Worm (Caenorhabditis elegans) whole organism, early embryonic: Measurements from ENCODE around the gene abhd-12.

Experiments used
- B0310.2 ChIP-seq: sonication (generic microtip); optimal IDR thresholded peaks from 2 replicates; lab custom pipeline; 2016; ENCODE audit warnings: mild to moderate bottlenecking, missing genetic modification characterization, missing compliant biosample characterization
- F13C5.2 ChIP-seq: sonication (generic microtip); optimal IDR thresholded peaks from 2 replicates; lab custom pipeline; 2017; ENCODE audit warnings: mild to moderate bottlenecking, missing genetic modification characterization, inconsistent platforms, missing compliant biosample characterization
- ama-1 ChIP-seq: fragments of 150-350 bp; optimal IDR thresholded peaks from 2 replicates; lab custom pipeline; 2014
- ceh-13 ChIP-seq: fragments of 200-800 bp; sonication (Bioruptor generic); optimal IDR thresholded peaks from 2 replicates; lab custom pipeline; 2018; ENCODE audit warnings: mild to moderate bottlenecking, missing genetic modification characterization, missing compliant biosample characterization
- flt-1 ChIP-seq: fragments of 200-800 bp; sonication (Bioruptor generic); IDR thresholded peaks from 2 replicates; pipeline ENCODE4 v1.3.6; 2022; ENCODE audit warnings: missing genetic modification characterization, missing compliant biosample characterization
- hmbx-1 ChIP-seq: sonication (generic microtip); optimal IDR thresholded peaks from 2 replicates; lab custom pipeline; 2016; ENCODE audit warnings: mild to moderate bottlenecking, missing genetic modification characterization, missing compliant biosample characterization
- sea-1 ChIP-seq: fragments of 200-800 bp; sonication (Bioruptor generic); conservative IDR thresholded peaks from 2 replicates; pipeline ENCODE4 v1.3.6; 2022; ENCODE audit warnings: missing genetic modification characterization, missing compliant biosample characterization
- tbx-11 ChIP-seq: fragments of 200-800 bp; sonication (Bioruptor generic); IDR thresholded peaks from 2 replicates; pipeline ENCODE4 v1.3.6; 2022; ENCODE audit warnings: missing genetic modification characterization, missing compliant biosample characterization
- tbx-37 ChIP-seq: fragments of 200-800 bp; sonication (Bioruptor generic); conservative IDR thresholded peaks from 2 replicates; pipeline ENCODE4 v1.3.6; 2022; ENCODE audit warnings: missing genetic modification reagents, missing genetic modification characterization, missing compliant biosample characterization

DNA sequence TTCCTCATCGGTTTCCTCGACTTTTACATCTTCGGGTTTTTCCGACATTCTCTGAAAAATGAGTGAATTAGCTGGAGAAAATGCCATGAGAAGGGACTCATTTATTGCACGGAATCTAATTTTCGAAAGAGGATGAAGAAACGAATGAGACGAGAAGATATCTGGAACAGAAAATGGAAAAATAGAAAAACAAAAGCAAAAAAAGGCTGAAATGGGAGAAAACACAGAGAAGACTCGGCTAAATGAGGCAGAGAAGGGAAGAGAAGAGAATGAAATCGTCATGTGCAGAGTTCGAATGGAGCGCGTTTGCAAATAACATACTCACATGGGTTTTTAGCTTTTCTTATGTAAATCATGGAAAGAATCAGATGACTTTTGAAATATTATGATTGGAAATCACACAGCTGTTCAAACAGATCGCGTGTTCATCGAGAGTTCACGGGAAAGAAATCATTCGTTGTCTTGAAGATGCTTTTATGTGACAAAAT, 30.3 kb downstream of the abhd-12 start, which contains the start of gene Y97E10AR.6:
- TF ChIP-seq tbx-11 (GFP tag; lab: Robert Waterston, UW) (no peak), flt-1 (GFP tag; lab: Robert Waterston, UW) (no peak), B0310.2 (no peak), hmbx-1 (tag; lab: Kevin White, UChicago) (no peak), ceh-13 (no peak), sea-1 (no peak), tbx-37 (GFP tag; lab: Robert Waterston, UW) (no peak), ama-1 (lab: Kevin White, UChicago) (no peak), F13C5.2 (no peak)
